Worm (Caenorhabditis elegans): Measurements from ENCODE around the gene col-3.

col-3 gene

ce11 chrIV:8794895-8795665 lies 29.5 kb upstream of the col-3 start:
- no peak for TF ChIP-seq aly-2 (tag; optimal IDR thresholded peaks at IDR 0.05)
- no peak for TF ChIP-seq nhr-237 (tag; optimal IDR thresholded peaks at IDR 0.05)
- TF ChIP-seq lin-39 (tag; optimal IDR thresholded peaks at IDR 0.05), result no peak
- no peak for TF ChIP-seq alr-1 (tag; optimal IDR thresholded peaks at IDR 0.05)
- TF ChIP-seq elt-3 (tag; optimal IDR thresholded peaks at IDR 0.05), result no peak
- peak; percentile 56 for TF ChIP-seq unc-55 (GFP tag; optimal IDR thresholded peaks at IDR 0.05)
- peak; percentile 82 for TF ChIP-seq C34F6.9 (tag; optimal IDR thresholded peaks at IDR 0.05)
- TF ChIP-seq nhr-11 (tag; optimal IDR thresholded peaks at IDR 0.05), result no peak
- TF ChIP-seq ama-1 (optimal IDR thresholded peaks at IDR 0.05), result no peak
- no peak for TF ChIP-seq R02D3.7 (tag; optimal IDR thresholded peaks at IDR 0.05)
- peak; percentile 45 for TF ChIP-seq unc-62 (GFP tag; optimal IDR thresholded peaks at IDR 0.05)
- TF ChIP-seq nhr-10 (tag; optimal IDR thresholded peaks at IDR 0.05), result no peak
- TF ChIP-seq sma-3 (GFP tag; optimal IDR thresholded peaks at IDR 0.05), result peak; percentile 77
- TF ChIP-seq Y55F3AM.14 (GFP tag; optimal IDR thresholded peaks at IDR 0.05), result peak; percentile 97
- peak; percentile 1 to 67 for TF ChIP-seq lsy-2 (tag; optimal IDR thresholded peaks at IDR 0.05)
- TF ChIP-seq nhr-6 (tag; optimal IDR thresholded peaks at IDR 0.05), result peak; percentile 70
- peak; percentile 80 to 93 for TF ChIP-seq mdl-1 (tag; optimal IDR thresholded peaks at IDR 0.05)
- TF ChIP-seq elt-1 (tag; optimal IDR thresholded peaks at IDR 0.05), result no peak
- TF ChIP-seq nhr-25 (tag; optimal IDR thresholded peaks at IDR 0.05), result peak; percentile 89
- TF ChIP-seq nhr-77 (tag; optimal IDR thresholded peaks at IDR 0.05), result no peak
- TF ChIP-seq zag-1 (tag; optimal IDR thresholded peaks at IDR 0.05), result peak; percentile 82
- TF ChIP-seq nhr-23 (tag; optimal IDR thresholded peaks at IDR 0.05), result no peak
- peak; percentile 44 for TF ChIP-seq lin-11 (tag; optimal IDR thresholded peaks at IDR 0.05)
- TF ChIP-seq F13H6.1 (tag; optimal IDR thresholded peaks at IDR 0.05), result peak; percentile 93
- TF ChIP-seq ZK546.5 (tag; optimal IDR thresholded peaks at IDR 0.05), result no peak
- TF ChIP-seq ztf-4 (tag; optimal IDR thresholded peaks at IDR 0.05), result peak; percentile 87
- TF ChIP-seq crh-2 (tag; optimal IDR thresholded peaks at IDR 0.05), result peak; percentile 89
- peak; percentile 71 for TF ChIP-seq nhr-129 (tag; optimal IDR thresholded peaks at IDR 0.05)
- TF ChIP-seq dmd-4 (tag; optimal IDR thresholded peaks at IDR 0.05), result no peak
- peak; percentile 90 for TF ChIP-seq sma-9 (GFP tag; optimal IDR thresholded peaks at IDR 0.05)
- TF ChIP-seq sma-9 (tag; optimal IDR thresholded peaks at IDR 0.05), result no peak
- TF ChIP-seq ceh-16 (tag; optimal IDR thresholded peaks at IDR 0.05), result peak; percentile 97
- TF ChIP-seq ceh-82 (tag; optimal IDR thresholded peaks at IDR 0.05), result no peak
- peak; percentile 81 for TF ChIP-seq egl-27 (tag; optimal IDR thresholded peaks at IDR 0.05)
- TF ChIP-seq sem-4 (tag; optimal IDR thresholded peaks at IDR 0.05), result peak; percentile 87
- no peak for TF ChIP-seq peb-1 (tag; optimal IDR thresholded peaks at IDR 0.05)
- TF ChIP-seq skn-1 (tag; optimal IDR thresholded peaks at IDR 0.05), result no peak
- TF ChIP-seq unc-39 (tag; optimal IDR thresholded peaks at IDR 0.05), result peak; percentile 29
- TF ChIP-seq gmeb-1 (tag; optimal IDR thresholded peaks at IDR 0.05), result peak; percentile 17
- peak; percentile 89 for TF ChIP-seq nhr-21 (tag; optimal IDR thresholded peaks at IDR 0.05)
- TF ChIP-seq ztf-1 (GFP tag; conservative IDR thresholded peaks at IDR 0.05), result no peak
- TF ChIP-seq blmp-1 (tag; optimal IDR thresholded peaks at IDR 0.05; ENCODE audit: insufficient read depth), result peak; percentile 88
- peak; percentile 31 for TF ChIP-seq mab-5 (tag; optimal IDR thresholded peaks at IDR 0.05)
- peak; percentile 80 for TF ChIP-seq fos-1 (tag; optimal IDR thresholded peaks at IDR 0.05)
- peak; percentile 67 for TF ChIP-seq lin-13 (GFP tag; optimal IDR thresholded peaks at IDR 0.05)
- TF ChIP-seq snpc-4 (tag; optimal IDR thresholded peaks at IDR 0.05), result peak; percentile 10
- no peak for TF ChIP-seq nhr-12 (tag; optimal IDR thresholded peaks at IDR 0.05)
- no peak for TF ChIP-seq ztf-11 (tag; optimal IDR thresholded peaks at IDR 0.05)
- TF ChIP-seq mbf-1 (tag; optimal IDR thresholded peaks at IDR 0.05), result no peak

All from whole organism, L2 larva.